Worm (Caenorhabditis elegans) whole organism, L2 larva: ENCODE data around the gene T19D2.13.

Source experiments
- C34F6.9 ChIP-seq: fragments of 150-350 bp; optimal IDR thresholded peaks from 2 replicates; lab custom pipeline; 2014; ENCODE audit warnings: missing biosample characterization, missing genetic modification characterization
- F13H6.1 ChIP-seq: sonication (generic microtip); optimal IDR thresholded peaks from 2 replicates; lab custom pipeline; 2016; ENCODE audit warnings: missing genetic modification characterization, missing compliant biosample characterization
- R02D3.7 ChIP-seq: fragments of 150-350 bp; optimal IDR thresholded peaks from 2 replicates; lab custom pipeline; 2014; ENCODE audit warnings: missing biosample characterization, missing genetic modification characterization
- Y55F3AM.14 ChIP-seq: fragments of 200-800 bp; sonication (Bioruptor generic); optimal IDR thresholded peaks from 2 replicates; lab custom pipeline; 2018; ENCODE audit warnings: mild to moderate bottlenecking, missing genetic modification characterization, missing compliant biosample characterization
- ZK546.5 ChIP-seq: sonication (generic microtip); optimal IDR thresholded peaks from 2 replicates; lab custom pipeline; 2017; ENCODE audit warnings: missing biosample characterization, missing genetic modification characterization
- aly-2 ChIP-seq: fragments of 150-350 bp; optimal IDR thresholded peaks from 2 replicates; lab custom pipeline; 2014; ENCODE audit warnings: missing biosample characterization, missing genetic modification characterization
- ama-1 ChIP-seq: fragments of 150-350 bp; optimal IDR thresholded peaks from 2 replicates; lab custom pipeline; 2018; ENCODE audit warnings: inconsistent platforms
- blmp-1 ChIP-seq: sonication (generic microtip); optimal IDR thresholded peaks from 2 replicates; lab custom pipeline; 2017; ENCODE audit warnings: missing genetic modification characterization, mild to moderate bottlenecking, missing compliant biosample characterization, antibody characterized with exemption, moderate library complexity; ENCODE audit not compliant: insufficient read depth
- ceh-16 ChIP-seq: fragments of 150-350 bp; optimal IDR thresholded peaks from 2 replicates; lab custom pipeline; 2014; ENCODE audit warnings: missing biosample characterization, missing genetic modification characterization
- ceh-82 ChIP-seq: fragments of 150-350 bp; optimal IDR thresholded peaks from 2 replicates; lab custom pipeline; 2014; ENCODE audit warnings: missing biosample characterization, missing genetic modification characterization
- crh-2 ChIP-seq: sonication (generic microtip); optimal IDR thresholded peaks from 2 replicates; lab custom pipeline; 2017; ENCODE audit warnings: missing biosample characterization, missing genetic modification characterization
- elt-1 ChIP-seq: fragments of 150-350 bp; optimal IDR thresholded peaks from 2 replicates; lab custom pipeline; 2014; ENCODE audit warnings: missing biosample characterization, missing genetic modification characterization
- elt-3 ChIP-seq: sonication (generic microtip); optimal IDR thresholded peaks from 2 replicates; lab custom pipeline; 2017; ENCODE audit warnings: missing biosample characterization, missing genetic modification characterization
- fos-1 ChIP-seq: fragments of 150-350 bp; optimal IDR thresholded peaks from 2 replicates; lab custom pipeline; 2014; ENCODE audit warnings: missing biosample characterization, missing genetic modification characterization
- gmeb-1 ChIP-seq: fragments of 150-350 bp; optimal IDR thresholded peaks from 2 replicates; lab custom pipeline; 2014; ENCODE audit warnings: missing biosample characterization, missing genetic modification characterization
- lin-11 ChIP-seq: fragments of 150-350 bp; sonication (generic microtip); optimal IDR thresholded peaks from 2 replicates; lab custom pipeline; 2014; ENCODE audit warnings: missing biosample characterization, missing genetic modification characterization, inconsistent platforms, mixed read lengths
- lsy-2 ChIP-seq, 2 experiments: fragments of 150-350 bp in 1 of 2; sonication (generic microtip) in 1 of 2; optimal IDR thresholded peaks; 2 replicates each; lab custom pipeline; 2014 to 2017; ENCODE audit warnings: missing biosample characterization in 2 of 2, missing genetic modification characterization in 2 of 2
- mab-5 ChIP-seq: fragments of 150-350 bp; optimal IDR thresholded peaks from 2 replicates; lab custom pipeline; 2014; ENCODE audit warnings: missing biosample characterization, missing genetic modification characterization
- mbf-1 ChIP-seq: sonication (generic microtip); optimal IDR thresholded peaks from 2 replicates; lab custom pipeline; 2017; ENCODE audit warnings: missing biosample characterization, missing genetic modification characterization
- mdl-1 ChIP-seq, 2 experiments: fragments of 150-350 bp in 1 of 2; sonication (generic microtip) in 1 of 2; optimal IDR thresholded peaks; 2 replicates each; lab custom pipeline; 2017; ENCODE audit warnings: missing biosample characterization in 2 of 2, missing genetic modification characterization in 2 of 2
- nhr-11 ChIP-seq: fragments of 150-350 bp; optimal IDR thresholded peaks from 2 replicates; lab custom pipeline; 2014; ENCODE audit warnings: missing biosample characterization, missing genetic modification characterization
- nhr-12 ChIP-seq: fragments of 150-350 bp; optimal IDR thresholded peaks from 2 replicates; lab custom pipeline; 2014; ENCODE audit warnings: missing biosample characterization, missing genetic modification characterization
- nhr-129 ChIP-seq: fragments of 150-350 bp; optimal IDR thresholded peaks from 2 replicates; lab custom pipeline; 2014; ENCODE audit warnings: missing biosample characterization, missing genetic modification characterization
- nhr-23 ChIP-seq: fragments of 150-350 bp; optimal IDR thresholded peaks from 2 replicates; lab custom pipeline; 2014; ENCODE audit warnings: missing biosample characterization, missing genetic modification reagents, missing genetic modification characterization
- nhr-237 ChIP-seq: fragments of 150-350 bp; optimal IDR thresholded peaks from 2 replicates; lab custom pipeline; 2014; ENCODE audit warnings: missing biosample characterization, missing genetic modification characterization
- nhr-77 ChIP-seq: fragments of 150-350 bp; optimal IDR thresholded peaks from 2 replicates; lab custom pipeline; 2014; ENCODE audit warnings: missing biosample characterization, missing genetic modification characterization
- peb-1 ChIP-seq: fragments of 150-350 bp; optimal IDR thresholded peaks from 2 replicates; lab custom pipeline; 2014; ENCODE audit warnings: missing biosample characterization, missing genetic modification characterization
- sem-4 ChIP-seq: fragments of 150-350 bp; optimal IDR thresholded peaks from 2 replicates; lab custom pipeline; 2014; ENCODE audit warnings: missing biosample characterization, missing genetic modification reagents, missing genetic modification characterization
- skn-1 ChIP-seq: sonication (generic microtip); optimal IDR thresholded peaks from 2 replicates; lab custom pipeline; 2017; ENCODE audit warnings: missing biosample characterization, missing genetic modification characterization
- sma-3 ChIP-seq: sonication (generic microtip); optimal IDR thresholded peaks from 2 replicates; lab custom pipeline; 2016; ENCODE audit warnings: missing genetic modification reagents, missing genetic modification characterization, missing compliant biosample characterization
- sma-9 ChIP-seq, 2 experiments: fragments of 150-350 bp in 1 of 2; sonication (generic microtip) in 1 of 2; optimal IDR thresholded peaks; 2 replicates each; lab custom pipeline; 2014 to 2016; ENCODE audit warnings: missing genetic modification characterization in 2 of 2, mild to moderate bottlenecking in 1 of 2, missing biosample characterization in 1 of 2, missing compliant biosample characterization in 1 of 2, missing genetic modification reagents in 1 of 2, moderate library complexity in 1 of 2
- snpc-4 ChIP-seq: fragments of 150-350 bp; optimal IDR thresholded peaks from 2 replicates; lab custom pipeline; 2014; ENCODE audit warnings: missing biosample characterization, missing genetic modification characterization
- unc-39 ChIP-seq: fragments of 150-350 bp; optimal IDR thresholded peaks from 2 replicates; lab custom pipeline; 2014; ENCODE audit warnings: missing biosample characterization, missing genetic modification characterization
- unc-55 ChIP-seq: fragments of 150-350 bp; sonication (generic microtip); optimal IDR thresholded peaks from 3 replicates; lab custom pipeline; 2014; ENCODE audit warnings: missing biosample characterization, missing genetic modification reagents, missing genetic modification characterization
- unc-62 ChIP-seq: fragments of 150-350 bp; optimal IDR thresholded peaks from 2 replicates; lab custom pipeline; 2014; ENCODE audit warnings: missing biosample characterization, missing genetic modification reagents, missing genetic modification characterization
- zag-1 ChIP-seq: fragments of 150-350 bp; optimal IDR thresholded peaks from 2 replicates; lab custom pipeline; 2014; ENCODE audit warnings: missing biosample characterization, missing genetic modification characterization
- ztf-11 ChIP-seq: sonication (generic microtip); optimal IDR thresholded peaks from 2 replicates; lab custom pipeline; 2017; ENCODE audit warnings: missing biosample characterization, missing genetic modification characterization

T19D2.13 gene

DNA sequence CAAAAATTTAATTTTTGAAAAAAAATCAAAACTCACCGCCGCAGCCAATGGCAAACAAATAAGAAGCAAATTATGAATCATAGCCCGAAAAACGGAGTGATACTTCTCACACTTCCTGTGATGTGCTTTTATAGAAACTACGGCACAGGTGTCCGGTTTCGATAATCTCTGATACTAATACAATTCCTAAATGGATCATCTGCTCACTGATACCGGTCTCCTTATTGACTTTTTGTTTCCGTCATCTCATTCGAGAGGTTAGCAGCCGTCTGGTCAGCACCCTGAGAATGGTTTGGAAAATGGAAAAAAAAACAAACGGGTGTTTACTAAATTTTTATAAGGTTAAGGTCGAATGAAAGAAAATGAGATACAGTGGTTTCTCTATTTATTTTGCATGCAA lies 26.4 kb downstream of the T19D2.13 start, which contains the start of gene idpp-9:
Gene idpp-9 (minus strand): TSS at position 101 of the 400 bp plus-strand sequence.
- TF ChIP-seq nhr-77 (no peak), elt-1 (tag; lab: Kevin White, UChicago) (no peak), sem-4 (tag; lab: Kevin White, UChicago) (no peak), crh-2 (tag; lab: Kevin White, UChicago) (no peak), blmp-1 (tag; lab: Kevin White, UChicago) (no peak), zag-1 (tag; lab: Kevin White, UChicago) (no peak), skn-1 (tag; lab: Kevin White, UChicago) (no peak), nhr-12 (tag; lab: Kevin White, UChicago) (no peak)

DNA sequence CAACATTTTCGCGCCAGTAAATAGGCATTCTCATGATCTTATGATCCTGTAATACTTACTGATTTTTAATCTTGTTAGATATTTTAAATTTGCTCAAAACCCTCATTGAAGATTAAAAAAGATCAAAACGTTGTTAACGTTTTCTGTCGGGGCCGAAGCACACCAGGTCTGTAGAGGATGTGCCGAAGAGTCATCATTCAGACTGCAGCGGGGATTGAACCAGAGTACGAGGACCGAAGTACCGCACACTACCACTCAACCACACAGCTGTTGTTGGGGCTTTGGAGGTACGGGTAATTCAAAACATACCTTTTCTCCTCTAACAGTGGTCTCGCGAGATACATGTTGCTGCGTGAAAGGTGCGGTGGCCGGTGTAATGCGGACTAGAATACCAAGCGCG lies 27.9 kb downstream of the T19D2.13 start:
- TF ChIP-seq unc-39 (tag; lab: Kevin White, UChicago) = no peak
- peak; percentile 25 for TF ChIP-seq nhr-129 (tag; lab: Kevin White, UChicago)
- TF ChIP-seq ceh-16 (tag; lab: Kevin White, UChicago) = no peak
- TF ChIP-seq mdl-1 (tag; optimal IDR thresholded peaks at IDR 0.05; lab: Kevin White, UChicago) = no peak
- no peak for TF ChIP-seq ceh-82
- TF ChIP-seq, all 48 proteins: peak for 1

DNA sequence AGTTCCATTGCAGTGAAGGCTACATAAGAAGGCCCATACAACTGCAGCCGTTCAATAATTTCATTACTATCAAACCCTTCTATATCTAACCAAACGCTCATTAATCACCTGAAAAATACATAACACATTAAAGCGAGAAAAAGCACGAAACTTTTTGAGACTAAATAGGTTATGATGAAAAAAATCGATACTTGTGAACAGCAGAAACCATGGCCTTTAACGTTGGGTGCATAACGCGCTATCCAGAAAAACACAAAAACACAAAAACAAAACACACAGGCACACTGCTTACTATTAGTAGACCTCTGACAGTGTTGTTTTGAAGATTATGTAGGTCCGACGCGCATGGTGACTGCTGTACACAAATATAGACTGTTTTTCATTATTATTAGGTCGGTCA lies 30.9 kb downstream of the T19D2.13 start, which contains the start of gene T22B2.5:
Gene T22B2.5 (minus strand): TSS at position 101 of the 400 bp plus-strand sequence.
- TF ChIP-seq mbf-1 (tag; lab: Kevin White, UChicago) = no peak
- no peak for TF ChIP-seq nhr-11 (tag; lab: Kevin White, UChicago)
- TF ChIP-seq ama-1 = no peak
- TF ChIP-seq ZK546.5 (tag; lab: Kevin White, UChicago) = no peak
- no peak for TF ChIP-seq ceh-82
- TF ChIP-seq C34F6.9 = no peak
- TF ChIP-seq gmeb-1 (tag; lab: Kevin White, UChicago) = no peak
- no peak for TF ChIP-seq nhr-77
- TF ChIP-seq nhr-237 (tag; lab: Kevin White, UChicago) = no peak

DNA sequence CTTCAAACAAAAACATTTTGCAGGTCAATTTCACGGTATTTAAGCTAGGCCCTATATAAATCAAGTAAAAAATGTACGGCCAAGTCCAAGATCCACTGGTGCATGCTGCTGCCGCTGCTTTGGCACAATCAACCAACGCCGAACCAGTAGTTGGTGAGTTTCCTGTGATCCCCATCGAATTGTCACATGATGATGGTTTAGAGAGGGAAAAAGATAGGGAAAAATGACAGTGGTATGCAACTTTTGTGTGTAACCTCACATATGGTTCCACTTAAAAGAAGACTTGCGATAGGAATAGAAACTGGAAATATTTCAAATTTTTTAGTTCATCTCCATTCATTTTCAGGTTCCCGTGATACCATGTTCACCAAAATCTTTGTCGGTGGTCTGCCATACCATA lies 37.6 kb downstream of the T19D2.13 start, which contains the start of gene sup-12:
Gene sup-12 (plus strand): TSS at position 17 of the 400 bp plus-strand sequence.
- TF ChIP-seq nhr-23 (tag; lab: Kevin White, UChicago) (no peak), mab-5 (no peak), lsy-2 (tag; optimal IDR thresholded peaks at IDR 0.05; lab: Kevin White, UChicago) (no peak), sem-4 (tag; lab: Kevin White, UChicago) (no peak), nhr-237 (tag; lab: Kevin White, UChicago) (no peak), gmeb-1 (tag; lab: Kevin White, UChicago) (no peak), unc-62 (GFP tag; lab: Kevin White, UChicago) (no peak), C34F6.9 (no peak), mdl-1 (tag; optimal IDR thresholded peaks at IDR 0.05; lab: Kevin White, UChicago) (no peak), aly-2 (tag; lab: Kevin White, UChicago) (no peak), R02D3.7 (no peak), snpc-4 (no peak), nhr-77 (no peak), nhr-129 (tag; lab: Kevin White, UChicago) (no peak), mbf-1 (tag; lab: Kevin White, UChicago) (no peak), ztf-11 (no peak)
- TF ChIP-seq, all 48 proteins: peak for 0

DNA sequence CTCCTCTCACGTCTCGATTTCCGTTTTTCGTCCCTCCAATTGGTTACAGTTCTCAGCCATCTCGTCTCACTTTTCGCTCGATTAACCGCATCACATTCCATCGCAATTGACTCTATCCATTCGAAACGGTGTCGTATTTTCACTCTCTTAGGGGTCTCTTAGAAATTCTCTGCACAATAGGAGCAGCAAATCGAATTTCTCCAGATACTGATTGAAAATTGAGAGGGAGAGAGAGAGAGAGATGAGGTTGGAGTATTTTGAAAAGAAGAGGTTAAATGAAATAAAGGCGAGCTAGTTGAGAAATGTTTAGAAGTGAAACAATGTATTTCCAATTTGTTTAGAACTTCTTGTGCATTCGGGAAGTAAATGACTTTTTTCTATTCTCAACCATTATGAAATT lies 40.8 kb downstream of the T19D2.13 start:
- TF ChIP-seq fos-1 (tag; lab: Kevin White, UChicago) (no peak), gmeb-1 (tag; lab: Kevin White, UChicago) (no peak), mdl-1 (tag; optimal IDR thresholded peaks at IDR 0.05; lab: Kevin White, UChicago) (no peak), nhr-23 (tag; lab: Kevin White, UChicago) (no peak), peb-1 (no peak), nhr-11 (tag; lab: Kevin White, UChicago) (no peak)

DNA sequence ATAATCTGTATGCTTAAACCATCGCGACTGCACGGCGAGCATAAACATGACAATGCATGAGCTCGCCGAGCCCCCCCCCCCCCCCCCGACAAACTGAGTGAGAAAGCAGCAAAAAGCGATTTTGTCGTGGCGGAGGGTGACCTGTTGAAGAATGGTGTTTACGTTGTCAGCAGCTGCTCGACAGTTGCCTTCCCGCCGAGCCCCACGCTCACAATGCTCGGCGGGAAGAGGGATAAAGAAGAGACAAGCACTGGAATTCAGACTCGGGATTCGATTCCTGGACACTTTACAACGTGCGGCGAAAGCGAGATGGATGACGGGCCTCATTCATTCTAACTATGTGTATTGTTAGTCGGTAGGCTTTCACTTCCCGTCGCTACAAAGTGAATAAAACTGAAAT lies 41.5 kb downstream of the T19D2.13 start:
- no peak for TF ChIP-seq Y55F3AM.14 (GFP tag; lab: Kevin White, UChicago)
- peak; percentile 38 for TF ChIP-seq F13H6.1 (tag; lab: Kevin White, UChicago)
- no peak for TF ChIP-seq nhr-23 (tag; lab: Kevin White, UChicago)
- TF ChIP-seq lsy-2 (tag; optimal IDR thresholded peaks at IDR 0.05; lab: Kevin White, UChicago) = no peak
- no peak for TF ChIP-seq skn-1 (tag; lab: Kevin White, UChicago)
- no peak for TF ChIP-seq snpc-4
- TF ChIP-seq lin-11 (tag; lab: Kevin White, UChicago) = no peak
- TF ChIP-seq blmp-1 (tag; lab: Kevin White, UChicago) = no peak
- peak; percentile 27 for TF ChIP-seq nhr-129 (tag; lab: Kevin White, UChicago)
- no peak for TF ChIP-seq nhr-77
- no peak for TF ChIP-seq nhr-12 (tag; lab: Kevin White, UChicago)
- TF ChIP-seq unc-55 (GFP tag; lab: Kevin White, UChicago) = peak; percentile 1
- peak; percentile 46 for TF ChIP-seq sma-9 (GFP tag; optimal IDR thresholded peaks at IDR 0.05; lab: Kevin White, UChicago)
- no peak for TF ChIP-seq sma-9 (tag; optimal IDR thresholded peaks at IDR 0.05; lab: Kevin White, UChicago)
- TF ChIP-seq ZK546.5 (tag; lab: Kevin White, UChicago) = no peak
- no peak for TF ChIP-seq sma-3 (GFP tag; lab: Kevin White, UChicago)
- TF ChIP-seq elt-3 (tag; lab: Kevin White, UChicago) = no peak
